Fruit fly (Drosophila melanogaster) whole organism, adult: Measurements from ENCODE around the gene CG5151.
A peak's percentile ranks its signal among the peaks of the same experiment; 100 is the strongest.

Source experiments
- CG11617 ChIP-seq: fragments of 200-800 bp; sonication (Bioruptor generic); optimal IDR thresholded peaks from 2 replicates; lab custom pipeline; 2017; ENCODE audit warnings: mild to moderate bottlenecking, missing biosample characterization, missing genetic modification reagents, missing genetic modification characterization
- CG12768 ChIP-seq: fragments of 200-800 bp; sonication (Bioruptor generic); optimal IDR thresholded peaks from 2 replicates; lab custom pipeline; 2017; ENCODE audit warnings: missing biosample characterization, missing genetic modification characterization, mild to moderate bottlenecking, moderate library complexity, missing genetic modification reagents
- CG14711 ChIP-seq: fragments of 200-800 bp; sonication (Bioruptor generic); optimal IDR thresholded peaks from 2 replicates; lab custom pipeline; 2018; ENCODE audit warnings: missing biosample characterization, mild to moderate bottlenecking, missing genetic modification characterization, moderate library complexity
- CG1620 ChIP-seq: fragments of 200-800 bp; sonication (Bioruptor generic); optimal IDR thresholded peaks from 2 replicates; lab custom pipeline; 2016; ENCODE audit warnings: missing biosample characterization, missing genetic modification characterization
- CG33017 ChIP-seq: fragments of 200-800 bp; sonication (Bioruptor generic); optimal IDR thresholded peaks from 2 replicates; lab custom pipeline; 2018; ENCODE audit warnings: missing biosample characterization, mild to moderate bottlenecking, missing genetic modification characterization, moderate library complexity
- CG5204 ChIP-seq: fragments of 200-800 bp; sonication (Bioruptor generic); optimal IDR thresholded peaks from 2 replicates; lab custom pipeline; 2016; ENCODE audit warnings: missing biosample characterization, missing genetic modification characterization
- CG7045 ChIP-seq: fragments of 200-800 bp; sonication (Bioruptor generic); optimal IDR thresholded peaks from 2 replicates; lab custom pipeline; 2017; ENCODE audit warnings: missing biosample characterization, mild to moderate bottlenecking, missing genetic modification characterization
- CG7101 ChIP-seq: fragments of 200-800 bp; sonication (Bioruptor generic); optimal IDR thresholded peaks from 2 replicates; lab custom pipeline; 2018; ENCODE audit warnings: missing biosample characterization, mild to moderate bottlenecking, missing genetic modification characterization, moderate library complexity
- Clk ChIP-seq: fragments of 200-800 bp; sonication (Bioruptor generic); optimal IDR thresholded peaks from 2 replicates; lab custom pipeline; 2017; ENCODE audit warnings: missing biosample characterization, missing genetic modification characterization
- Crg-1 ChIP-seq: fragments of 200-800 bp; sonication (Bioruptor generic); optimal IDR thresholded peaks from 2 replicates; lab custom pipeline; 2016; ENCODE audit warnings: missing biosample characterization, missing genetic modification characterization
- Hr96 ChIP-seq: fragments of 200-800 bp; sonication (Bioruptor generic); optimal IDR thresholded peaks from 2 replicates; lab custom pipeline; 2016; ENCODE audit warnings: missing biosample characterization, missing genetic modification characterization
- Mnt ChIP-seq: fragments of 200-800 bp; sonication (Bioruptor generic); optimal IDR thresholded peaks from 2 replicates; lab custom pipeline; 2016; ENCODE audit warnings: missing biosample characterization, mild to moderate bottlenecking, missing genetic modification characterization
- bab1 ChIP-seq: fragments of 200-800 bp; sonication (Bioruptor generic); optimal IDR thresholded peaks from 3 replicates; lab custom pipeline; 2019; ENCODE audit warnings: missing biosample characterization, mild to moderate bottlenecking, missing genetic modification characterization, moderate library complexity
- cic ChIP-seq: fragments of 200-800 bp; sonication (Bioruptor generic); optimal IDR thresholded peaks from 2 replicates; lab custom pipeline; 2017; ENCODE audit warnings: missing biosample characterization, mild to moderate bottlenecking, missing genetic modification characterization, moderate library complexity
- cnc ChIP-seq, 2 experiments: fragments of >200 bp; optimal IDR thresholded peaks; 2 replicates each; lab custom pipeline; 2017
- kay ChIP-seq: fragments of 200-800 bp; sonication (Bioruptor generic); peaks from one replicate; lab custom pipeline; 2016; ENCODE audit warnings: missing biosample characterization, missing genetic modification characterization, borderline replicate concordance
- ovo ChIP-seq: fragments of 200-800 bp; sonication (Bioruptor generic); optimal IDR thresholded peaks from 2 replicates; lab custom pipeline; 2016; ENCODE audit warnings: missing biosample characterization, missing genetic modification characterization
- pad ChIP-seq: fragments of 200-800 bp; sonication (Bioruptor generic); optimal IDR thresholded peaks from 3 replicates; lab custom pipeline; 2017; ENCODE audit warnings: missing biosample characterization, missing genetic modification characterization, mild to moderate bottlenecking, moderate library complexity, missing genetic modification reagents
- tj ChIP-seq: fragments of 200-800 bp; sonication (Bioruptor generic); optimal IDR thresholded peaks from 3 replicates; lab custom pipeline; 2017; ENCODE audit warnings: missing biosample characterization, mild to moderate bottlenecking, missing genetic modification characterization, moderate library complexity
- toe ChIP-seq: fragments of 200-800 bp; sonication (Bioruptor generic); optimal IDR thresholded peaks from 2 replicates; lab custom pipeline; 2016; ENCODE audit warnings: missing biosample characterization, missing genetic modification characterization

Gene CG5151

dm6 chr3L:16198920-16199319, 34.4 kb upstream of the CG5151 start, which contains the start of gene CG33688:
CG33688 (plus strand) TSS chr3L:16199220.
- TF ChIP-seq kay (GFP tag; lab: Kevin White, UChicago) (no peak), CG7045 (GFP tag; lab: Kevin White, UChicago) (no peak), cnc (optimal IDR thresholded peaks at IDR 0.05; lab: Kevin White, UChicago) (no peak), CG14711 (tag; lab: Kevin White, UChicago) (no peak), CG5204 (no peak), CG7101 (no peak), Clk (GFP tag; lab: Kevin White, UChicago) (no peak), CG33017 (tag; lab: Kevin White, UChicago) (no peak)

dm6 chr3L:16197450-16197918, 33.0 kb upstream of the CG5151 start, which contains the start of gene CG33687:
CG33687 (plus strand) TSS chr3L:16197868.
- no peak for TF ChIP-seq pad (GFP tag; lab: Kevin White, UChicago)
- TF ChIP-seq CG14711 (tag; lab: Kevin White, UChicago), result no peak
- no peak for TF ChIP-seq CG5204
- TF ChIP-seq Hr96 (GFP tag; lab: Kevin White, UChicago), result no peak
- TF ChIP-seq cnc (optimal IDR thresholded peaks at IDR 0.05; lab: Kevin White, UChicago), result no peak
- no peak for TF ChIP-seq bab1 (GFP tag; lab: Kevin White, UChicago)
- no peak for TF ChIP-seq cic (GFP tag; lab: Kevin White, UChicago)
- TF ChIP-seq toe (GFP tag; lab: Kevin White, UChicago), result no peak

DNA sequence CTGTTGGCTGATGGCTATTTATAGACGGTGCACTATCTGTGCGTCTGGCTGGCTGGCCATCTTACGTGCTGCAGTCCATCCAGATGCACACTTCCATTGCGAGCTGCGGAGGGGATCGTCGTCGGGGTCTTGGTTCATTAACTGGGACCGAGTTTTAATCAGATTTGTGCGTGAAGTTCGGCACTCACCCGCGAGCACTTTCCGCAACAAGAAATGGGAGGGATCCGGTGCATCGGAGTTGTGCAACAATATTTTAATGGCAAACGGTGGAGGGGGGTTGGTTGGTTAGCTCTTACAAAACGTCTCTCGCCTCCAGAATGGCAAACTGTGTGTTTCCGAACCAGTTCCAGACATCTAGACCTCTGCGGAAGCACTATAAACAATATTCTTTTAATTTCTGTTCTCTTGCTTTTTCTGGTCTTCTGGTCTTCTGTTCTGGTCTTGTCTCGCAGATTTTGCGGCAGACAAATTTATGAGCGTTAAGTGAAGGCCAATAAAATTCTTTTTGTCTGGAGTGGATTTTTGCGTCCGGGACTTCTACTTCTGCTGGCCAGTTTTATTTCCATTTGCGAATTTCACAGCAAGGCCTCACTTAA, 32.2 kb upstream of the CG5151 start:
- TF ChIP-seq tj (GFP tag; lab: Kevin White, UChicago), result no peak
- TF ChIP-seq CG33017 (tag; lab: Kevin White, UChicago), result no peak
- TF ChIP-seq cnc (optimal IDR thresholded peaks at IDR 0.05; lab: Kevin White, UChicago), result no peak
- no peak for TF ChIP-seq kay (GFP tag; lab: Kevin White, UChicago)
- TF ChIP-seq CG12768, result no peak
- TF ChIP-seq ovo (GFP tag; lab: Kevin White, UChicago), result no peak
- no peak for TF ChIP-seq toe (GFP tag; lab: Kevin White, UChicago)
- no peak for TF ChIP-seq CG14711 (tag; lab: Kevin White, UChicago)
- no peak for TF ChIP-seq Hr96 (GFP tag; lab: Kevin White, UChicago)
- TF ChIP-seq Clk (GFP tag; lab: Kevin White, UChicago), result no peak
- no peak for TF ChIP-seq pad (GFP tag; lab: Kevin White, UChicago)
- TF ChIP-seq CG5204, result no peak
- no peak for TF ChIP-seq CG11617 (GFP tag; lab: Kevin White, UChicago)

DNA sequence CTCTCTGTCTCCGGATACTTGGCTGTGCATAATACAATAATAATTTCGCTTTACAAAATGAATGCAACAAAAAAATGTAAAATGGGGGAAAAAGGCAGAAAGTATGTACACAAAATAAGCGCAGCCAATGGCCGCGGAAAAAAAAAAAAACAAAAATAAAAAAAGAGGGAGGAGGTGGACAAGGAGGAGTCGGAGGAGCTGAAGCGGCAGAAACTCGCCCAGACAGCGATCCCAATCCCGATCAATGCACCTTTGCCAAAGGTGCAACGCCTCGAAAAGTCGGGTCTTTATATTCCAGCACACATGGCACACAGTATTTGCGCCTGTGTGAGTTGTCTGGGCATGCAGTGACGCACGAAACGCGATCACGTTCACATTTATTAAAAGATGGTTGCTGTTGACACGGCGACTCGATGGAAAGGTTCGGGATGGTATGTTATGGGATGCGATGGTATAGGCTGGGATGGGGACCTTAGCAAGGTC, 31.0 kb upstream of the CG5151 start:
- TF ChIP-seq CG5204 (no peak), Crg-1 (GFP tag; lab: Kevin White, UChicago) (no peak), tj (GFP tag; lab: Kevin White, UChicago) (no peak), bab1 (GFP tag; lab: Kevin White, UChicago) (no peak), CG12768 (no peak), Clk (GFP tag; lab: Kevin White, UChicago) (no peak), CG7045 (GFP tag; lab: Kevin White, UChicago) (no peak), Hr96 (GFP tag; lab: Kevin White, UChicago) (no peak), cic (GFP tag; lab: Kevin White, UChicago) (no peak), toe (GFP tag; lab: Kevin White, UChicago) (no peak), CG11617 (GFP tag; lab: Kevin White, UChicago) (no peak), ovo (GFP tag; lab: Kevin White, UChicago) (no peak), CG33017 (tag; lab: Kevin White, UChicago) (no peak), CG14711 (tag; lab: Kevin White, UChicago) (no peak), CG1620 (GFP tag; lab: Kevin White, UChicago) (no peak)

dm6 chr3L:16193851-16194709, 29.6 kb upstream of the CG5151 start:
- TF ChIP-seq CG1620 (GFP tag; lab: Kevin White, UChicago) (no peak), CG12768 (peak; percentile 26), CG14711 (tag; lab: Kevin White, UChicago) (no peak), cic (GFP tag; lab: Kevin White, UChicago) (peak; percentile 49), CG11617 (GFP tag; lab: Kevin White, UChicago) (no peak), CG5204 (no peak), Mnt (GFP tag; lab: Kevin White, UChicago) (peak; percentile 24), CG7045 (GFP tag; lab: Kevin White, UChicago) (no peak), Hr96 (GFP tag; lab: Kevin White, UChicago) (peak; percentile 8), Clk (GFP tag; lab: Kevin White, UChicago) (no peak)
